Worm (Caenorhabditis elegans): ENCODE data around the gene T28F3.8.

DNA sequence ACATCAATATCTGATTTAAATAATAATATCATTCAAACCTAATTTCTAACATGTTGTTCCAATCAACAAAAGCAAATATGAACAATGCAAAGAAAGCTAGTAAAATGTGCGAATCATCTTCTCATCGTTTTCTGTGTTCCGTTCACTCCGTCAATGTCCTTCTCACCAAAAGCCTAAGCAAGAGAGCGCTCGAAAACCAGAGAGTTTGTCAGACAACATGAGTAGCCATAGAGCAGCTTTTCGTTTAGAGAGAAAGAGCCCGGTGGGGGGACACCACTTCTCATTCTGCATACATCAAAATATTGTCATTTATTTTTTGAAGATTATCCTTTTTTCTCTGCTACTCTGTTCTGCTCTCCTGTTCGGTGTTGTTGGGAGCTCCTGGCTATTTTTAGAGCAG is 13.4 kb downstream of the T28F3.8 start:
- no peak for TF ChIP-seq ama-1 (optimal IDR thresholded peaks at IDR 0.05)
- no peak for TF ChIP-seq unc-130 (GFP tag; optimal IDR thresholded peaks at IDR 0.05)
- TF ChIP-seq snpc-4 (tag; optimal IDR thresholded peaks at IDR 0.05) = no peak
- TF ChIP-seq Y105C5A.15 (GFP tag; IDR thresholded peaks at IDR 0.05) = no peak
- no peak for TF ChIP-seq ceh-82 (tag; optimal IDR thresholded peaks at IDR 0.05)
- TF ChIP-seq mxl-2 (GFP tag; conservative IDR thresholded peaks at IDR 0.05) = no peak
- TF ChIP-seq mep-1 (tag; optimal IDR thresholded peaks at IDR 0.05) = no peak
- TF ChIP-seq nhr-41 (GFP tag; IDR thresholded peaks at IDR 0.05) = no peak
- no peak for TF ChIP-seq lin-1 (GFP tag; IDR thresholded peaks at IDR 0.05)
- no peak for TF ChIP-seq aly-2 (tag; optimal IDR thresholded peaks at IDR 0.05)
- no peak for TF ChIP-seq arid-1 (GFP tag; conservative IDR thresholded peaks at IDR 0.05)
- no peak for TF ChIP-seq lsy-2 (tag; optimal IDR thresholded peaks at IDR 0.05)
- no peak for TF ChIP-seq ceh-20 (GFP tag; IDR thresholded peaks at IDR 0.05)
